Fruit fly (Drosophila melanogaster) whole organism: ENCODE measurements around the gene CG31176.

Experiments used
- Dll ChIP-seq: fragments of >200 bp; optimal IDR thresholded peaks from 2 replicates; lab custom pipeline; 2017
- pan ChIP-seq: fragments of >200 bp; optimal IDR thresholded peaks from 2 replicates; lab custom pipeline; 2017
- psq ChIP-seq: fragments of >200 bp; optimal IDR thresholded peaks from 2 replicates; lab custom pipeline; 2017

dm6 chr3R:21635975-21636678, 83.3 kb downstream of the CG31176 start:
- TF ChIP-seq pan (lab: Kevin White, UChicago) = no peak
- TF ChIP-seq Dll (lab: Kevin White, UChicago) = no peak
- TF ChIP-seq psq (lab: Kevin White, UChicago) = no peak
